Worm (Caenorhabditis elegans) whole organism, L1 larva: Measurements from ENCODE around the gene C24H12.1.

ENCODE experiments used
- C16A3.4 ChIP-seq: fragments of 150-350 bp; optimal IDR thresholded peaks from 2 replicates; lab custom pipeline; 2014; ENCODE audit warnings: missing biosample characterization, missing genetic modification characterization
- dpl-1 ChIP-seq, 3 experiments: fragments of 150-350 bp in 2 of 3; sonication (generic microtip) in 1 of 3; optimal IDR thresholded peaks; 2 replicates each; lab custom pipeline; 2014 to 2017; ENCODE audit warnings: missing biosample characterization in 3 of 3, missing genetic modification characterization in 3 of 3, missing genetic modification reagents in 3 of 3
- fkh-4 ChIP-seq: sonication (generic microtip); optimal IDR thresholded peaks from 2 replicates; lab custom pipeline; 2016; ENCODE audit warnings: missing compliant biosample characterization, missing genetic modification characterization, borderline replicate concordance
- fos-1 ChIP-seq: fragments of 150-350 bp; optimal IDR thresholded peaks from 2 replicates; lab custom pipeline; 2014; ENCODE audit warnings: missing biosample characterization, missing genetic modification characterization
- lin-35 ChIP-seq, 2 experiments: fragments of 150-350 bp; optimal IDR thresholded peaks; 2 replicates each; lab custom pipeline; 2014; ENCODE audit warnings: missing biosample characterization in 2 of 2, missing genetic modification characterization in 2 of 2, missing genetic modification reagents in 2 of 2
- mep-1 ChIP-seq: fragments of 150-350 bp; optimal IDR thresholded peaks from 2 replicates; lab custom pipeline; 2014; ENCODE audit warnings: missing biosample characterization, missing genetic modification characterization
- nhr-20 ChIP-seq: sonication (generic microtip); optimal IDR thresholded peaks from 2 replicates; lab custom pipeline; 2016; ENCODE audit warnings: mild to moderate bottlenecking, missing genetic modification characterization, missing compliant biosample characterization
- nhr-71 ChIP-seq: sonication (generic microtip); optimal IDR thresholded peaks from 2 replicates; lab custom pipeline; 2016; ENCODE audit warnings: mild to moderate bottlenecking, missing genetic modification characterization, moderate library complexity, missing compliant biosample characterization
- nhr-90 ChIP-seq: sonication (generic microtip); optimal IDR thresholded peaks from 2 replicates; lab custom pipeline; 2016; ENCODE audit warnings: mild to moderate bottlenecking, missing genetic modification characterization, missing compliant biosample characterization; ENCODE audit not compliant: poor library complexity
- snu-23 ChIP-seq: sonication (generic microtip); optimal IDR thresholded peaks from 2 replicates; lab custom pipeline; 2016; ENCODE audit warnings: missing genetic modification characterization, missing compliant biosample characterization
- swsn-7 ChIP-seq: sonication (generic microtip); optimal IDR thresholded peaks from 2 replicates; lab custom pipeline; 2016; ENCODE audit warnings: missing genetic modification characterization, missing compliant biosample characterization

The C24H12.1 gene

DNA sequence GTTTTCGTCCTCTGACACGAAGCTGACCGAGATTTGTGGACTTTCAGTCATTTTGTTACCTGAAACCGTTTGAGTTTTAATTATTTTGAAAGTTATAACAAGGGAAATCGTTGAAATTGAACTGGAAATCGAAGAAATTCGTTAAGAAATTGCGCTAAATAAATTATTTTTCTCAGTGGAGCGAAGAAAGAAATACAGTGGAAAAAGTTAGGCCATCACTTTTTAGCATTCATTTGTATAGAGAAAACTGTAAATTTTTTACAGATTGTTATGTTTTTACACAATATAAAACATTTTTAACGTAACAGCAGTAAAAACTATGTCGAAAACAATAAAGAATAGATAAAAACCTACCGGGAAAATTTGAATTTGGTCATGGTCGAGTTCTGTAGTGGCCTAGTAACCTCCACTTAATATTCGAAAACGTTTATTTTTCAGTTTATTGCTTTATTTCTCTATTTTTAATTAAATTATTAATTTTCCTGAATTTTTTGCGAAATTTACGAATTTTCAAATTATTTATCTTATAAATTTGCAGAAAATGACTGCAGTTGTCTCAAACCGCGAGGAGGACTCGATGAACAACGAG, 43.2 kb downstream of the C24H12.1 start, which contains the start of the genes gldi-1 and prp-21 (continued):
- TF ChIP-seq dpl-1 (GFP tag; optimal IDR thresholded peaks at IDR 0.05; lab: Kevin White, UChicago) (peak; percentile 29 to 62 (median 41)), nhr-71 (tag; lab: Kevin White, UChicago) (peak; percentile 57), snu-23 (GFP tag; lab: Kevin White, UChicago) (peak; percentile 39), fos-1 (tag; lab: Kevin White, UChicago) (no peak), nhr-90 (tag; lab: Kevin White, UChicago) (peak; percentile 3), nhr-20 (peak; percentile 34), C16A3.4 (tag; lab: Kevin White, UChicago) (peak; percentile 6), lin-35 (GFP tag; optimal IDR thresholded peaks at IDR 0.05; lab: Kevin White, UChicago) (peak; percentile 48 to 51), mep-1 (tag; lab: Kevin White, UChicago) (peak; percentile 16), swsn-7 (tag; lab: Kevin White, UChicago) (peak; percentile 22), fkh-4 (tag; lab: Kevin White, UChicago) (peak; percentile 55)
- TF ChIP-seq, all 84 proteins: peak for 23
